Fruit fly (Drosophila melanogaster) whole organism, wandering third instar larva: ENCODE measurements around the gene Ctr1B.
A peak's percentile ranks its signal among the peaks of the same experiment; 100 is the strongest.

Experiments
- Abd-B ChIP-seq: fragments of >200 bp; optimal IDR thresholded peaks from 2 replicates; lab custom pipeline; 2017; ENCODE audit warnings: missing biosample characterization, missing genetic modification characterization
- CG32264 ChIP-seq: fragments of 200-800 bp; sonication (Bioruptor generic); optimal IDR thresholded peaks from 2 replicates; lab custom pipeline; 2016; ENCODE audit warnings: missing biosample characterization, missing genetic modification characterization
- CG9705 ChIP-seq: fragments of 200-800 bp; sonication (Bioruptor generic); optimal IDR thresholded peaks from 2 replicates; lab custom pipeline; 2018; ENCODE audit warnings: missing biosample characterization, mild to moderate bottlenecking, missing genetic modification characterization
- CrebA ChIP-seq: fragments of 200-800 bp; sonication (Bioruptor generic); optimal IDR thresholded peaks from 2 replicates; lab custom pipeline; 2016; ENCODE audit warnings: missing biosample characterization, mild to moderate bottlenecking, missing genetic modification characterization, borderline replicate concordance
- Dif ChIP-seq: fragments of 200-275, 200-300 bp; sonication (Bioruptor generic); optimal IDR thresholded peaks from 2 replicates; lab custom pipeline; 2018; ENCODE audit warnings: missing biosample characterization, missing genetic modification characterization; ENCODE audit not compliant: partially characterized antibody
- HLH106 ChIP-seq: fragments of 200-800 bp; optimal IDR thresholded peaks from 3 replicates; lab custom pipeline; 2019; ENCODE audit warnings: missing biosample characterization, mild to moderate bottlenecking, missing genetic modification characterization, moderate library complexity
- Hnf4 ChIP-seq: fragments of 200-800 bp; sonication (Bioruptor generic); optimal IDR thresholded peaks from 2 replicates; lab custom pipeline; 2016; ENCODE audit warnings: missing biosample characterization, mild to moderate bottlenecking, missing genetic modification characterization
- Hr78 ChIP-seq: fragments of >200 bp; optimal IDR thresholded peaks from 2 replicates; lab custom pipeline; 2017; ENCODE audit warnings: missing biosample characterization, missing genetic modification characterization
- Hr83 ChIP-seq: fragments of 200-300 bp; sonication (Bioruptor generic); optimal IDR thresholded peaks from 2 replicates; lab custom pipeline; 2016; ENCODE audit warnings: missing biosample characterization, mild to moderate bottlenecking, missing genetic modification characterization, moderate library complexity; ENCODE audit not compliant: poor library complexity, severe bottlenecking
- Jra ChIP-seq: sonication (Bioruptor generic); optimal IDR thresholded peaks from 2 replicates; lab custom pipeline; 2016; ENCODE audit warnings: missing biosample characterization, missing genetic modification characterization
- Mio ChIP-seq: sonication (Bioruptor generic); optimal IDR thresholded peaks from 2 replicates; lab custom pipeline; 2016; ENCODE audit warnings: missing biosample characterization, missing genetic modification characterization
- Myc ChIP-seq: fragments of >200 bp; optimal IDR thresholded peaks from 2 replicates; lab custom pipeline; 2017
- OdsH ChIP-seq: fragments of 200-800 bp; sonication (Bioruptor generic); optimal IDR thresholded peaks from 2 replicates; lab custom pipeline; 2016; ENCODE audit warnings: missing biosample characterization, mild to moderate bottlenecking, missing genetic modification characterization
- Rel ChIP-seq, 2 experiments: fragments of 200-800 bp; sonication (Bioruptor generic) in 1 of 2; optimal IDR thresholded peaks; 2 replicates in 1 of 2; 3 replicates in 1 of 2; lab custom pipeline; 2016 to 2019; ENCODE audit warnings: mild to moderate bottlenecking in 2 of 2, missing biosample characterization in 2 of 2, missing genetic modification characterization in 2 of 2, moderate library complexity in 1 of 2
- Sp1 ChIP-seq: fragments of 200-800 bp; sonication (Bioruptor generic); optimal IDR thresholded peaks from 3 replicates; lab custom pipeline; 2019; ENCODE audit warnings: missing biosample characterization, mild to moderate bottlenecking, missing genetic modification characterization, moderate library complexity
- br ChIP-seq: fragments of 200-800 bp; sonication (Bioruptor generic); optimal IDR thresholded peaks from 2 replicates; lab custom pipeline; 2016; ENCODE audit warnings: missing biosample characterization, missing genetic modification characterization
- brk ChIP-seq: fragments of 200-800 bp; sonication (Bioruptor generic); optimal IDR thresholded peaks from 2 replicates; lab custom pipeline; 2016; ENCODE audit warnings: missing biosample characterization, mild to moderate bottlenecking, missing genetic modification characterization
- dl ChIP-seq, 2 experiments: fragments of 175-275, 200-275 bp in 1 of 2; fragments of 200-275 bp in 1 of 2; sonication (Bioruptor generic); optimal IDR thresholded peaks; lab custom pipeline; 2018; ENCODE audit warnings: mild to moderate bottlenecking in 2 of 2, missing biosample characterization in 2 of 2, missing genetic modification characterization in 2 of 2, moderate library complexity in 2 of 2; ENCODE audit not compliant: partially characterized antibody in 2 of 2, insufficient read depth in 1 of 2
- dmrt93B ChIP-seq: fragments of 200-800 bp; sonication (Bioruptor generic); optimal IDR thresholded peaks from 2 replicates; lab custom pipeline; 2018; ENCODE audit warnings: missing biosample characterization, mild to moderate bottlenecking, missing genetic modification characterization
- dsf ChIP-seq: sonication (Bioruptor generic); optimal IDR thresholded peaks from 2 replicates; lab custom pipeline; 2016; ENCODE audit warnings: missing biosample characterization, missing genetic modification characterization, borderline replicate concordance
- ey ChIP-seq: fragments of 200-800 bp; sonication (Bioruptor generic); optimal IDR thresholded peaks from 2 replicates; lab custom pipeline; 2016; ENCODE audit warnings: missing biosample characterization, missing genetic modification characterization
- foxo ChIP-seq, 2 experiments: fragments of 200-800 bp; sonication (Bioruptor generic); optimal IDR thresholded peaks; 2 replicates in 1 of 2; 3 replicates in 1 of 2; lab custom pipeline; 2016 to 2017; ENCODE audit warnings: missing biosample characterization in 2 of 2, missing genetic modification characterization in 2 of 2
- fru ChIP-seq: fragments of 200-800 bp; sonication (Bioruptor generic); optimal IDR thresholded peaks from 3 replicates; lab custom pipeline; 2016; ENCODE audit warnings: missing biosample characterization, mild to moderate bottlenecking, missing genetic modification characterization
- jim ChIP-seq: fragments of 175-275, 200-325 bp; sonication (Bioruptor generic); optimal IDR thresholded peaks from 2 replicates; lab custom pipeline; 2016; ENCODE audit warnings: missing biosample characterization, mild to moderate bottlenecking, missing genetic modification characterization
- psq ChIP-seq: fragments of 200-800 bp; sonication (Bioruptor generic); optimal IDR thresholded peaks from 3 replicates; lab custom pipeline; 2017; ENCODE audit warnings: missing biosample characterization, mild to moderate bottlenecking, missing genetic modification characterization, moderate library complexity
- rgr ChIP-seq: fragments of 200-800 bp; sonication (Bioruptor generic); optimal IDR thresholded peaks from 3 replicates; lab custom pipeline; 2016; ENCODE audit warnings: missing biosample characterization, mild to moderate bottlenecking, missing genetic modification characterization
- sage ChIP-seq: fragments of 200-800 bp; sonication (Bioruptor generic); optimal IDR thresholded peaks from 2 replicates; lab custom pipeline; 2016; ENCODE audit warnings: missing biosample characterization, mild to moderate bottlenecking, missing genetic modification characterization
- sv ChIP-seq: fragments of 200-800 bp; sonication (Bioruptor generic); optimal IDR thresholded peaks from 3 replicates; lab custom pipeline; 2016; ENCODE audit warnings: missing biosample characterization, missing genetic modification characterization
- tai ChIP-seq: sonication (Bioruptor generic); optimal IDR thresholded peaks from 2 replicates; lab custom pipeline; 2016; ENCODE audit warnings: missing biosample characterization, missing genetic modification characterization
- usp ChIP-seq: fragments of >200 bp; optimal IDR thresholded peaks from 2 replicates; lab custom pipeline; 2017; ENCODE audit warnings: missing biosample characterization, missing genetic modification characterization
- woc ChIP-seq: sonication (Bioruptor generic); optimal IDR thresholded peaks from 2 replicates; lab custom pipeline; 2016; ENCODE audit warnings: missing biosample characterization, mild to moderate bottlenecking, missing genetic modification characterization

Gene Ctr1B

dm6 chr3R:8334471-8334783 lies 17.0 kb downstream of the Ctr1B start:
- TF ChIP-seq psq (peak; percentile 8), rgr (GFP tag; lab: Kevin White, UChicago) (no peak)

- TF ChIP-seq Myc (lab: Kevin White, UChicago) = no peak
- TF ChIP-seq usp (GFP tag; lab: Kevin White, UChicago) = no peak
- TF ChIP-seq CG9705 (GFP tag; lab: Kevin White, UChicago) = no peak
Measured at dm6 chr3R:8334982-8335381, 17.6 kb downstream of the Ctr1B start.

dm6 chr3R:8336012-8336567 lies 18.7 kb downstream of the Ctr1B start:
- no peak for TF ChIP-seq tai (GFP tag; lab: Kevin White, UChicago)
- TF ChIP-seq dmrt93B (GFP tag; lab: Kevin White, UChicago) = no peak
- TF ChIP-seq dsf (GFP tag; lab: Kevin White, UChicago) = no peak
- TF ChIP-seq brk = no peak
- TF ChIP-seq Rel (GFP tag; optimal IDR thresholded peaks at IDR 0.05; lab: Kevin White, UChicago) = no peak
- TF ChIP-seq Rel (tag; optimal IDR thresholded peaks at IDR 0.05; lab: Kevin White, UChicago) = no peak
- no peak for TF ChIP-seq dl (GFP tag; optimal IDR thresholded peaks at IDR 0.05; lab: Kevin White, UChicago; ENCODE audit: insufficient read depth in 1 of 2, partially characterized antibody in 2 of 2)
- TF ChIP-seq HLH106 (tag; lab: Kevin White, UChicago) = no peak
- no peak for TF ChIP-seq CrebA (GFP tag; lab: Kevin White, UChicago)
- no peak for TF ChIP-seq sage (GFP tag; lab: Kevin White, UChicago)
- TF ChIP-seq CG9705 (GFP tag; lab: Kevin White, UChicago) = no peak
- TF ChIP-seq Dif (GFP tag; lab: Kevin White, UChicago) = no peak
- TF ChIP-seq usp (GFP tag; lab: Kevin White, UChicago) = no peak
- no peak for TF ChIP-seq rgr (GFP tag; lab: Kevin White, UChicago)
- TF ChIP-seq Abd-B = no peak
- TF ChIP-seq br (GFP tag; lab: Kevin White, UChicago) = no peak

- TF ChIP-seq jim (GFP tag; lab: Kevin White, UChicago) (no peak), psq (no peak), CG32264 (GFP tag; lab: Kevin White, UChicago) (no peak), Mio (GFP tag; lab: Kevin White, UChicago) (no peak), Hr83 (GFP tag; lab: Kevin White, UChicago) (peak; percentile 29), rgr (GFP tag; lab: Kevin White, UChicago) (peak; percentile 26), dl (GFP tag; optimal IDR thresholded peaks at IDR 0.05; lab: Kevin White, UChicago; ENCODE audit: insufficient read depth in 1 of 2, partially characterized antibody in 2 of 2) (no peak), Hnf4 (no peak), Jra (GFP tag; lab: Kevin White, UChicago) (no peak), woc (GFP tag; lab: Kevin White, UChicago) (no peak), sv (GFP tag; lab: Kevin White, UChicago) (no peak), Hr78 (GFP tag; lab: Kevin White, UChicago) (no peak), br (GFP tag; lab: Kevin White, UChicago) (no peak), fru (GFP tag; lab: Kevin White, UChicago) (no peak), foxo (GFP tag; optimal IDR thresholded peaks at IDR 0.05; lab: Kevin White, UChicago) (no peak), Abd-B (no peak), OdsH (GFP tag; lab: Kevin White, UChicago) (no peak), ey (GFP tag; lab: Kevin White, UChicago) (no peak), usp (GFP tag; lab: Kevin White, UChicago) (no peak), Myc (lab: Kevin White, UChicago) (no peak), Rel (GFP tag; optimal IDR thresholded peaks at IDR 0.05; lab: Kevin White, UChicago) (no peak), Rel (tag; optimal IDR thresholded peaks at IDR 0.05; lab: Kevin White, UChicago) (peak; percentile 7), dmrt93B (GFP tag; lab: Kevin White, UChicago) (no peak), Dif (GFP tag; lab: Kevin White, UChicago) (no peak), Sp1 (GFP tag; lab: Kevin White, UChicago) (no peak), CG9705 (GFP tag; lab: Kevin White, UChicago) (peak; percentile 26)
- TF ChIP-seq, all 38 proteins: peak for 4
Measured at dm6 chr3R:8340675-8341275, 23.4 kb downstream of the Ctr1B start, which contains the start of the genes COX7A and Arl2. Gene COX7A (minus strand): TSS chr3R:8341043. Gene Arl2 (plus strand): TSS chr3R:8341100.
